Fruit fly (Drosophila melanogaster): Measurements from ENCODE around the gene CG14223.
A peak's percentile ranks its signal among the peaks of the same experiment; 100 is the strongest.

CG14223 gene

dm6 chrX:19618183-19618740 is 45.5 kb downstream of the CG14223 start, which contains the start of the genes Pstk and Tim9b:
Pstk (minus strand) TSS chrX:19618537.
Tim9b (minus strand) TSS chrX:19618537.
- TF ChIP-seq dsf (GFP tag; optimal IDR thresholded peaks at IDR 0.05; ENCODE audit: borderline replicate concordance) (no peak), usp (GFP tag; optimal IDR thresholded peaks at IDR 0.05) (no peak), brk (GFP tag; optimal IDR thresholded peaks at IDR 0.05) (no peak), ey (GFP tag; optimal IDR thresholded peaks at IDR 0.05) (no peak), CG9705 (GFP tag; optimal IDR thresholded peaks at IDR 0.05) (no peak), foxo (GFP tag; optimal IDR thresholded peaks at IDR 0.05) (no peak), CG32264 (GFP tag; optimal IDR thresholded peaks at IDR 0.05) (no peak), Abd-B (GFP tag; optimal IDR thresholded peaks at IDR 0.05) (no peak)

- TF ChIP-seq rgr (GFP tag; optimal IDR thresholded peaks at IDR 0.05) (no peak), ey (GFP tag; optimal IDR thresholded peaks at IDR 0.05) (no peak), OdsH (GFP tag; optimal IDR thresholded peaks at IDR 0.05) (no peak), Dfd (GFP tag; optimal IDR thresholded peaks at IDR 0.05) (no peak), HLH106 (tag; optimal IDR thresholded peaks at IDR 0.05) (no peak), lola (GFP tag; optimal IDR thresholded peaks at IDR 0.05) (no peak), brk (GFP tag; optimal IDR thresholded peaks at IDR 0.05) (no peak), Hr78 (GFP tag; optimal IDR thresholded peaks at IDR 0.05) (no peak), jim (GFP tag; optimal IDR thresholded peaks at IDR 0.05) (no peak), foxo (GFP tag; optimal IDR thresholded peaks at IDR 0.05) (no peak), Hr83 (GFP tag; optimal IDR thresholded peaks at IDR 0.05; ENCODE audit: poor library complexity, severe bottlenecking) (no peak), N (GFP tag; optimal IDR thresholded peaks at IDR 0.05) (no peak), dsf (GFP tag; optimal IDR thresholded peaks at IDR 0.05; ENCODE audit: borderline replicate concordance) (no peak), CrebA (GFP tag; optimal IDR thresholded peaks at IDR 0.05; ENCODE audit: borderline replicate concordance) (no peak)
Measured at dm6 chrX:19615990-19616663, 47.6 kb downstream of the CG14223 start, which contains the start of gene CG14210. CG14210 (plus strand) TSS chrX:19616196.

DNA sequence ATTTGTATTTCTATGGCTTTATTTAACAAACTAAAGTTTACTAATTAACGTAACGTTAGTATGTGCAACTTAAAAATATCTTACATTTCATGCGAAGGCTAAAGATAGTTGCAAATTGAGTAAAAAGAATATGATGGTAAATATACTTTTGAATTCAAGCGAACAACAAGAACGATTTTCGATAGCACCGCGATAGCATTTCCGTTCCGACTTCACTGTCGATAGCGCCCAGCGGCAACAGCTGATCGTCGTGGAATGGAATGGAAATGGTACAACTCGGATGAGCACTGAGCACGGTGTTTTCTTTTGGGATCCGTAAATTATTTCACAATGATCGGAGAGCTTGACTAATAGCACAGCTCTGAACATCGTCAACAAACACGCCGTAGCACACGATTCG is 50.3 kb downstream of the CG14223 start:
- TF ChIP-seq rgr (GFP tag; optimal IDR thresholded peaks at IDR 0.05) (peak; percentile 60), CG9705 (GFP tag; optimal IDR thresholded peaks at IDR 0.05) (peak; percentile 62), Sp1 (GFP tag; optimal IDR thresholded peaks at IDR 0.05) (peak; percentile 59), sage (GFP tag; optimal IDR thresholded peaks at IDR 0.05) (no peak), Dfd (GFP tag; optimal IDR thresholded peaks at IDR 0.05) (no peak), Hnf4 (GFP tag; optimal IDR thresholded peaks at IDR 0.05) (no peak), Rel (GFP tag; optimal IDR thresholded peaks at IDR 0.05) (no peak), Rel (tag; optimal IDR thresholded peaks at IDR 0.05) (no peak)

dm6 chrX:19611226-19611625 is 52.5 kb downstream of the CG14223 start, which contains the start of the genes Shawn and Tyler:
Shawn (plus strand) TSS chrX:19611526.
Tyler (plus strand) TSS chrX:19611526.
- no peak for TF ChIP-seq Abd-B (GFP tag; optimal IDR thresholded peaks at IDR 0.05)
- no peak for TF ChIP-seq jim (GFP tag; optimal IDR thresholded peaks at IDR 0.05)
- no peak for TF ChIP-seq lola (GFP tag; optimal IDR thresholded peaks at IDR 0.05)
- TF ChIP-seq fru (GFP tag; optimal IDR thresholded peaks at IDR 0.05) = no peak

All from whole organism, wandering third instar larva.